Worm (Caenorhabditis elegans) whole organism, mixed stage, embryonic: ENCODE data around the gene nhr-120.

Experiments used
- blmp-1 ChIP-seq: fragments of 150-350 bp; optimal IDR thresholded peaks from 2 replicates; lab custom pipeline; 2014; ENCODE audit warnings: missing biosample characterization, missing genetic modification characterization
- lin-13 ChIP-seq: fragments of 150-350 bp; optimal IDR thresholded peaks from 2 replicates; lab custom pipeline; 2014; ENCODE audit warnings: missing biosample characterization, missing genetic modification characterization
- nhr-237 ChIP-seq: fragments of 150-350 bp; optimal IDR thresholded peaks from 2 replicates; lab custom pipeline; 2014; ENCODE audit warnings: missing biosample characterization, missing genetic modification characterization

DNA sequence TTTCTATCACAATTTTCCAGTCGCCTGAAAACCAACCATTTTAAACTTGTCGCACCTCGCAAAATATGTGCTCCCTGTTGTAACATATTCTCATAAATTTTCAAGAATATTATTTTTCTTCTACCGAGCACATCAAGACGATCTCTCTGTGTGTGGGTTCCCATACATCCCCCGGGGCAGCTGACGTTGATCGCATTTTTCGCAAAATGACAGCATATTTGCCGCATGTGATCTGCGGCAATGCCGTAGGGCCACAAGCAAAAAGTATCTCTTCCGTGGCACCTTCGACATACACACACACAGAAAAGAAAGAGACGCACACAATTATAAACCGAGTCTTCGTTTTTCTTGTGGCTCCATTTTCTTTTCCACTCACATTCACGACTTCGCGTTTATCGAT, 48.7 kb downstream of the nhr-120 start:
- TF ChIP-seq nhr-237 (tag; lab: Kevin White, UChicago), result no peak
- TF ChIP-seq lin-13 (tag; lab: Kevin White, UChicago), result no peak
- TF ChIP-seq blmp-1 (tag; lab: Kevin White, UChicago), result no peak
